Worm (Caenorhabditis elegans): ENCODE data around the gene B0524.6.

Gene B0524.6

DNA sequence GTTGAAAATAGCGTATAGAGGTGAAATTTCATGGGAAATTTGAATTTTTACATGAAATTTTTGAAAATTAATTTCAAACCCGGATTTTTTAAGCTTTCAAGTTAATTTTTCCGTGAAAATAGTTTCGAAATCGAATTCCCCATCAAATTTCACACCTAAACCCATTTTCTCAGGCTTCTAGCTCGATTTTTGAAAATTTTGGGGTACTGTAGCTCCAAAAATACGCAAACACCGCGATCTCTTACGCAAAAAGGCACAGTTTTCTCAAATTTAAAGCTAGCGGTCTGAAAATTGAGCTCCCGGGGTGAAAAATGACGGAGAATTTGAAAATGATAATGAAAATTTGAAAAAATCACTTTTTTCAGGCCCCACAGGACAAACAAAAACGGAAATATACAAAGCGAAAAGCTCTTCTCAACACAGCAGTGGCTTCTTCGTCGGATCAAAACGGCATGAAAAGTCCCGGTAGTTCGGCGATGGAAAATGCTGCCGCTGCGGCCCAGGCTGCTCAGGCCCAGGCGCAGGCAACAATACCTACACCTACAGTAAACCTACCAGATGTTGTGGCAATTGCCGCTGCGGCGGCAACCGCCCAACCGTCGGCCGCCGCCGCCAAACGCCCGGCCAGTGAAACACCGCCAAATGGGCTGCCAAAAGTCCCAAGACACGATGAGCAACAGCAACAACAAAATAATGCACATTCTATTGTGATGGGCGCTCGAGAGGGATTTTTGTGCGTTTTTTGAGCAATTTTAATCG lies 23.5 kb upstream of the B0524.6 start:
- TF ChIP-seq him-1 (tag; optimal IDR thresholded peaks at IDR 0.05) (no peak), dao-5 (tag; optimal IDR thresholded peaks at IDR 0.05) (no peak), W03F9.2 (tag; optimal IDR thresholded peaks at IDR 0.05) (no peak)

DNA sequence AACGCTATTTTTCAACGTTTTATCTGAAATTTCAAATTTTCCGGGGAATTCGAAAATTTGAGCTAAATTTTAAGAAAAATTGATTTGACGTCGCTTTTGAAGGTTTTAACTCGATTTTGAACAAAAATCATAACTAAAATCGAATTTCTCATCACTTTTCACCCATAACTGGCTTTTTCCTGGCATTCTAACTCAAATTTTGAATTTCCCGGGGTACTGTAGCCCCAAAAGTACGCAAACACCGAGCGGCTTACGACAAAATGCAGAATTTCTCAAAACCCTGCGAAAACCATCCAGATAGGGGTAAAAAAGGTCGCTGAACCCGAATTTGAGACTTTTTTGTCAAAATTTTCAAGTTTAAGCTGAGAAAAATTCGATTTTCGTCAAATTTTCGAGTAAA lies 21.8 kb upstream of the B0524.6 start:
- TF ChIP-seq W03F9.2 (tag; optimal IDR thresholded peaks at IDR 0.05) (no peak), him-1 (tag; optimal IDR thresholded peaks at IDR 0.05) (no peak), dao-5 (tag; optimal IDR thresholded peaks at IDR 0.05) (no peak)

DNA sequence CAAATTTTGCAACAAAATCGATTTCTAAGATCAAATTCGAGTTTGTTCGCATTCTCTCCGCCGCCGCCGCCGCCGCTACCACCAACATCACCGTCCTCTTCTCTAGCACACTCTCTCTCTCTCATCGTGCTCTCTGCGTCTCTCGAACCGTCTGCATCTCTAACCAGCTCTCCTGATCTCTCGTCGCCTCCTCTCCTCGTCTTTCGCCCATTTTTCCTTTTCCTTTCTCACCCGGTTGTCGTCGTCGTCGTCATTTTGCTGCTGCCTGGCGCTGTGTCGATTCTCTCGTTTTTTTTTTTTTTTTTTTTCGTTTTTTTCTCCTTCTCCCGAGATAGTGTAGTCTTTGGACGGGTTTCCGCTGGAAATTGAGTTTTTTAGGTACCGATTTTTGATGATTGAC lies 21.0 kb upstream of the B0524.6 start:
- peak; percentile 2 for TF ChIP-seq him-1 (tag; optimal IDR thresholded peaks at IDR 0.05)
- no peak for TF ChIP-seq dao-5 (tag; optimal IDR thresholded peaks at IDR 0.05)
- peak; percentile 16 for TF ChIP-seq W03F9.2 (tag; optimal IDR thresholded peaks at IDR 0.05)

DNA sequence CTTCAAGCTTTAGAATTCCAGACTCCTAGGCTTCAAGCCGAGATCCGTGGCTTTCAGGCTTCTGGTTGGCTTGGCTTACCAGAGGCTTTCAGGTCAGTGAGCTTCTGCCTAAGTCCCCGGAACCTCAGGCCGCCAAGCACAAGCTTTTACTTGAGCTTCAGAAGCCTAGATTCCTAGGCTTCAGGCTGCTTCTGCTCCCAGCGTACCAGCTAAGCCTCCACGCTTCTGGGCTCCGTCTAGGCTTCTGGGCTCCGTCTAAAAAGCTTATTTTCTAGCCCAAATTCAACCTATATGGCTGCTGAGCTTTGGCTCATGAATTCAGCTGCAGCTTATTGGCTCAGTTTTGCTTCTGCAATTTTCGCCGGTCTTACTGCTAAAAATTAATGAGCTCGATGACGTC lies 20.3 kb upstream of the B0524.6 start:
- TF ChIP-seq dao-5 (tag; optimal IDR thresholded peaks at IDR 0.05), result no peak
- no peak for TF ChIP-seq him-1 (tag; optimal IDR thresholded peaks at IDR 0.05)
- no peak for TF ChIP-seq W03F9.2 (tag; optimal IDR thresholded peaks at IDR 0.05)

DNA sequence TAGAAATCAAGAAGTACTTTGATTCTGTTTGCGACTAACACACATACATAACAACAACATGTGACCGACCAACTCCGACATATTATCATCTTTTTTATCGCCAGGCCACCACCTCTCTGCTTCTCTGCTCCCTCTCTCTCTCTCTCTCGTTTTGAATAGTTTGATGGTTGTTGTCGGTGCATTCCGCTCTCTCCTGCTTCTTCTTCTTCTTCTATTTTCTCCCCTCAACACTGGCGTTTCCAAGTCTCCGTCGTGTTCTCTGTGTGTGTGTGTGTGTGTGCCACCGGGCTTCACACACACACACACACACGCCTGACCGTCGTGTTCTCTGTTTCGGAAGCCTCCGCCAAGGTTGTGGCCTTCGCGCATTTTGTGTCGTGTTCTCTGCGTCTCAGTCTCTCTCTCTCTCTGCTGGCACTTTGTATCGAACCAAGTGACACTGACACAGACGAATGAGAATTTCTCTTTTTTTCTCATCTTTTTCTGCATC lies 19.7 kb upstream of the B0524.6 start:
- TF ChIP-seq W03F9.2 (tag; optimal IDR thresholded peaks at IDR 0.05), result peak; percentile 58
- TF ChIP-seq him-1 (tag; optimal IDR thresholded peaks at IDR 0.05), result peak; percentile 79
- no peak for TF ChIP-seq dao-5 (tag; optimal IDR thresholded peaks at IDR 0.05)

DNA sequence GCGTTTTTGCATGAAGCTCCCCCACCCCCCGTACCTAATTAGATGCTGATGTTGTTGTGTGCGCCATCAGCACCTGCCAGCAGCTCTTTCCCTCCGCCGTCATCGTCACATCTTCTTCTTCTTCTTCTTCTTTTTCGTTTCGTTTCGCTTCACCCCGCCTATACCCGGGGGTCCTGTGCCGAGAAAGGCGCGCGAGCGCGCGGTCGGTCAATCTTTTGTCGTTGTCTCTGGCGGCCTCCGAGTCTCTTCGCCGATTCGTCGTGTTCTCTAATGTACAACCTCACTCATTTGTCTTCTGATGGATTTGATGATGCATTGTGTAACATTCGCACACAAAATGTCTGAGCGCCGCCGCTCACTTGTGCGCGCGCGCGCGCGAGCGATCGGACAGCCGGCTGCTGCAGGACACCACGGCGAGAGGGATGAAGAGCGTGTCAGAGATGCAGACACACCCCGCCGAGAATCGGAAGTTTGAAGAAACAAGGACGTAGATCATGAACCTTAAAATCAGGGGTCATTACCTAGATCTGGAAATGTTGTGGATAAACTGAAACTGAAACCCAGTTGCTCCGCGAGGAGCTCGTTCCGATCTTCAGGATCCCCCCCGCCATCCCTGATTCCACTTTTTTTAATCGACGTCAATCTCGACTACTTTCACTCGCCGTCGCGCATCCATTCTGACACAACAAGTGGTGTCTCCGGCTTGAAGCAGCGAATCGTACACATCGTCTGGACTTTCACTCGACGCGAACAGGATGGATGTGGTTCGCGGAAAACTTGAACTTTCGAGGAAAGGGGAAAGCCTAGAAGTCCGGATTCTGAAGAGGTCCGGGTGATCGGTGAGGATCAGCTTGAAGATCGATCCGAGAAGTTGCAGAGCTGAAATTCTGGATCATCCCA lies 18.2 kb upstream of the B0524.6 start:
- TF ChIP-seq W03F9.2 (tag; optimal IDR thresholded peaks at IDR 0.05) (no peak), him-1 (tag; optimal IDR thresholded peaks at IDR 0.05) (peak; percentile 72)

DNA sequence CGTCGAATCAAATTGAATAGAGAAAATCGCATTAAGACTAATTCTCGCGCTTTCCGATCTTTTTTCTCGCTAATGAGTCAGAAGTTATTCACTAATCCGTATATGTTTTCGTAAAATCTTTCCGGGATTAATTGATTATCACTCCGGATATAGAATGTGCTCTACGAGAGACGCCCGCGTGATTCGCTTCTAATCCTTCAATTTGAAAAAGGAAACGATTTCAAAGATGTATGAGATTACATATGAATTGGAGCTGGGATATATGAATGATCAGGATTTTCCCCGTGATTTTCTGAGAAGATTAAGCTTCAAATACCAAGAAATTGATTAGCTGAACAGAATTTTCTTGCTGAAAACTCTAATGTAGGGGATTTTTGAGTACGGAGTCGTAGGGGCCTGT lies 17.1 kb upstream of the B0524.6 start:
- TF ChIP-seq dao-5 (tag; optimal IDR thresholded peaks at IDR 0.05), result no peak
- no peak for TF ChIP-seq W03F9.2 (tag; optimal IDR thresholded peaks at IDR 0.05)
- TF ChIP-seq him-1 (tag; optimal IDR thresholded peaks at IDR 0.05), result no peak

DNA sequence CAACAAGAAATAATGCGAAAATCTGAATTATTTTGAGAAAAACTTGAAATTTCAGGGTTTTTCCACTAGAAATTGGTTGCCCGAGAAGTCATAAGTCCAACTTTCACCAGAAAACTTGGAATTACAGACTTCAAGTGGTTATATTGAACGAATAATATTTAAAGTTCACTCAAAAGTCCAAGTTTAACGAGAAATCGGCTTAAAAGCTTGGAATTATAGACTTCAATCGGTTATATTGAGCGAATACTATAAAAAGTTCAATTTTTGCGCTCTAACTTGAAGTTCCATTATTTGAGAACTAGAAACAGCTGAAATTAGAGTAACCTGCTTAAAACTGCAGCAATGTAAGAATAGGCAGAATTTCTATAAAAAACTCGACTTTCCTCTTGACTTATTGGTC lies 16.6 kb upstream of the B0524.6 start:
- no peak for TF ChIP-seq him-1 (tag; optimal IDR thresholded peaks at IDR 0.05)
- TF ChIP-seq W03F9.2 (tag; optimal IDR thresholded peaks at IDR 0.05), result no peak
- no peak for TF ChIP-seq dao-5 (tag; optimal IDR thresholded peaks at IDR 0.05)

DNA sequence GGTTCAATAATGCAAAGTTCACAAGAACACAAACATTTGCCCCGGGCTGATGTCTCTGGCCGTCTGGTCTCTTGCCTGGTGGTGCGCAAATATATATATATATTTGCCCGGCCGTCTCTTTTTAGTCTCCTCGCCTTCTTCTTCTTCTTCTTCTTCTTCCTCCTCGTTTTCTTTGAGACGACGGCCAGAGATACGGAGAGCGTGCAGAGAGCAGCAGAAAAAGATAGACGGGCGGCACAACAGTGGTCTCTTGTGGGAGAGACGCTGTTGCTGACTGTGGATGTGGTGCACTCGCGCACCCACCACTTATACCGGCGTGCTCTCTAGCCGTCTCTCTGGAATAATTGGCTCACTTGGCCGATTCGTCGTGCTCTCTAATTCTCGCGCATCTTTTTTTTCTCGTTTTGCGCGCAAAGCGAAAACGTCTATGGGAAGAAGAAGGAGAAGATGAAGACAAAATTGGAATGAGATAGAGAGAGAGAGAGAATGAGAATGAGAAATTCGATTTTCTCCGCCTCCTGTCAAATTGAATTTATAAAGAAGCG lies 15.8 kb upstream of the B0524.6 start:
- TF ChIP-seq W03F9.2 (tag; optimal IDR thresholded peaks at IDR 0.05) (peak; percentile 65), dao-5 (tag; optimal IDR thresholded peaks at IDR 0.05) (peak; percentile 47), him-1 (tag; optimal IDR thresholded peaks at IDR 0.05) (peak; percentile 97)

DNA sequence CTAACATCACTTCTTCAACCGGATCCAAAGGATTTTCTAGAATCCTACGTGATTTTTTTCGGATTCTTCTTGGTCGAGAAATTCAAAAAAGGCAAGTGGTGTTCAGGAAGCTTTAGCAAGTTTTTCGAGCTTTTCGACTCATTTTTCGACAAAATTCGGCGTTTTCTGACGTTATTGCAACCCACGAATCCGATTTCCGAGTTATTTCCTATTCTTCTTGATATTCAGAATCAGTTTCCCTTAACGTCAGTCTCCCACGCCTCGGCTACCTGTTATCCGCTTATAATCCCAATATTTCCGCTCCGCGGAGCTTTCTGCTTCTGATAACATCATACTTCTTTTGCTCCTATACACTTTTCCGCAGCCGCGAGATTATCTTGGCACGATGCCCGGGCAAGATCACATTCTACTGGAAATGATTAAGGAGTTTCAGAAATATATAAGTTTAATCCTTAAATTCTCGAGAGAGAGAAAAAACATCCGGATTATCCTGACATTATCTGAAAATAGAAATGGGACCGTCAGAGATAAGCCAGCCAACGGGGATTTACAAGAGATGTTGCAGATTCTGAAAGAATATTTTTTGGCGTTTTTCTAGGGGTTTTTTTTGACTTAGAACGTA lies 13.0 kb upstream of the B0524.6 start:
- TF ChIP-seq dao-5 (tag; optimal IDR thresholded peaks at IDR 0.05) (no peak), him-1 (tag; optimal IDR thresholded peaks at IDR 0.05) (no peak), W03F9.2 (tag; optimal IDR thresholded peaks at IDR 0.05) (no peak)

DNA sequence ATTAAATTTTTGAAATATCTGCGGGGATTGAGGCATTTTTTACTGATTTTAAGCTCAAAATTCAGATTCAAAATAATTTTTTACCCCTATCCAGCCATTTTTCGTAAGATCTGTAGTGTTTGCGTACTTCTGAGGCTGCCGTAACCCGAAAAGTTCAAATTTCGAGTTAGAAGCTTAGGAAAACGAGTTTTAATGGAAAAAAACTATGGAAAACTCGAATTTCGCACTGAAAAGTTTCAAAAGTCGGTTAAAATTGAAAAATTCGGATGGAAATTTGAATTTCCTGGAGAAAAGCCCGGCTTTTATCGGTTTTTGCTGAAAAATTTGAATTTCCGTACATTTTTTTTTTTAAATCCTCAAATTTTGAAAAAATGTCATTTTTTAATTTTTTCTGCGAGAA lies 1.5 kb downstream of the B0524.6 start:
- TF ChIP-seq him-1 (tag; optimal IDR thresholded peaks at IDR 0.05) (no peak), dao-5 (tag; optimal IDR thresholded peaks at IDR 0.05) (no peak), W03F9.2 (tag; optimal IDR thresholded peaks at IDR 0.05) (no peak)

DNA sequence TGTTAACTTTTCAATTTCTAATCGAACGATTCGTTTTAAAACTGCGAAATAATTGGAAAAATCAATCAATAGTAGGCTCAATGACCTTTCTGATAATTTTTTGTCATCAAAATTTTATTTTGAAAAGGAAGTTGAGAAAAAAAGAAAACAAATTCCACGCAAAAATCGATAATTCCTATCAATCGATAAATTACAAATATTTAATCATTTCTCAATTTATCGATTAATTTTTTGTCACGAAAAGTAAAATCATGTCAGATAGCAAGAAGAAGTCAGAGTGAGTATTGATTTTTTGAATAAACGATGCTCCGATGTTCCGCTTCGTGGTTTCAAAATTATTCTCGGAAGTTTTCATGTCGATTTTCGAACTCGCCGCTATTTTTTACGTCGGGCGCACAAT lies 11.6 kb downstream of the B0524.6 start, which contains the start of the genes B0524.5 and B0524.2:
TSS of gene B0524.5 (minus strand) at position 40 of the 400 bp plus-strand sequence.
TSS of gene B0524.2 (plus strand) at position 207 of the 400 bp plus-strand sequence.
- TF ChIP-seq W03F9.2 (tag; optimal IDR thresholded peaks at IDR 0.05), result no peak
- no peak for TF ChIP-seq him-1 (tag; optimal IDR thresholded peaks at IDR 0.05)
- no peak for TF ChIP-seq dao-5 (tag; optimal IDR thresholded peaks at IDR 0.05)

DNA sequence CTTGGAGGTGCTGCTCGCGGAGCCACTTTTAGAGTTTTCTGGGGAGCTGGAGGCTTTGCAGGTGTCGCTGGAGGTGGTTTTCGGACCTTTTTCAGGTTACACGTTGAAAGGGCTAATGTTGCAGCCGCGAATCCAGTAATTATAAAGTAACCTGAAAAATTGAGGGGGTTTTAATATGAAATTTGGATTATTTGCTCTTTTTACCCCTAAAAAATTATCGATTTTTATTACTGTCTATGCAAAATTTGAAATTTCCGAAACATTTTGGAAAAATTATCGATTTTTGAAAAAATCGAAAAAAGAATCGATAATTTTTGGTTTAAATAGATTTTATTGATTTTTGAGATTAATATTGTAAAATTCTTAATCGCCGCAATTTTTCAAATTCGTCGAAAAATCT lies 12.0 kb downstream of the B0524.6 start:
- TF ChIP-seq him-1 (tag; optimal IDR thresholded peaks at IDR 0.05), result no peak
